Worm (Caenorhabditis elegans): ENCODE results near the gene F46B3.7.

Gene F46B3.7

DNA sequence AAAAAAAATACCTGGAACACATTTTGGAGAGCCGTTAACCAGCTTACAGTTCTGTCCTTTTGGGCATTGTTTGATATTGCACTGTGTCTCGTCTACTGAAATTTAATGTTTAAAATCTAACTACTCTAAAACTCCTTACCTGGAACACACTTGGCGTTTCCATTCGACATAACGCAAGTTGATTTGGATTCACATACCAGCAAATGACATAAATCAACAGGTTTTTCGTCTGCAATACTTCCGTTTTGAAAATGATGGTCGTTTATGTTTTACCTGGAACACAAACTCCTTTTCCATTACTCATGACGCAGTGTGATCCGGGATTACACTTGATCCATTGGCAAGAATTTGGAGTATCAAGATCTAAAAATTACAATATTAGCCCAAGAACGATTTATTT lies 6.7 kb upstream of the F46B3.7 start:
- TF ChIP-seq ZK337.2 (GFP tag; IDR thresholded peaks at IDR 0.05) (no peak), zag-1 (tag; optimal IDR thresholded peaks at IDR 0.05) (no peak), Y48G9A.11 (GFP tag; IDR thresholded peaks at IDR 0.05) (no peak), unc-62 (GFP tag; optimal IDR thresholded peaks at IDR 0.05 in 1 of 2) (peak in 1 of 2 experiments; percentile 95), unc-62 (tag; optimal IDR thresholded peaks at IDR 0.05) (no peak)

ce11 chrV:20623060-20623459 lies 4.5 kb upstream of the F46B3.7 start, which contains the start of gene F46B3.8:
Gene F46B3.8, minus strand, starts transcription at chrV:20623160.
- no peak for TF ChIP-seq saeg-2 (GFP tag; IDR thresholded peaks at IDR 0.05)
- no peak for TF ChIP-seq R02D3.7 (tag; optimal IDR thresholded peaks at IDR 0.05)
- no peak for TF ChIP-seq attf-4 (tag; optimal IDR thresholded peaks at IDR 0.05)
- no peak for TF ChIP-seq zfp-2 (tag; optimal IDR thresholded peaks at IDR 0.05)
- TF ChIP-seq F49E8.2 (tag; optimal IDR thresholded peaks at IDR 0.05; ENCODE audit: borderline replicate concordance) = no peak
- no peak for TF ChIP-seq nhr-25 (tag; optimal IDR thresholded peaks at IDR 0.05; ENCODE audit: borderline replicate concordance, insufficient read depth)
- TF ChIP-seq unc-39 (tag; optimal IDR thresholded peaks at IDR 0.05) = no peak
- no peak for TF ChIP-seq pqm-1 (tag; optimal IDR thresholded peaks at IDR 0.05)
- TF ChIP-seq skn-1 (tag; optimal IDR thresholded peaks at IDR 0.05) = no peak
- TF ChIP-seq nhr-111 (GFP tag; optimal IDR thresholded peaks at IDR 0.05) = no peak

ce11 chrV:20609494-20609893 lies 9.0 kb downstream of the F46B3.7 start, which contains the start of gene grd-2:
Gene grd-2, plus strand, starts transcription at chrV:20609794.
- TF ChIP-seq unc-62 (GFP tag; optimal IDR thresholded peaks at IDR 0.05 in 1 of 2) (peak in 1 of 2 experiments; percentile 81), unc-62 (tag; optimal IDR thresholded peaks at IDR 0.05) (no peak), lin-39 (tag; optimal IDR thresholded peaks at IDR 0.05) (no peak)

DNA sequence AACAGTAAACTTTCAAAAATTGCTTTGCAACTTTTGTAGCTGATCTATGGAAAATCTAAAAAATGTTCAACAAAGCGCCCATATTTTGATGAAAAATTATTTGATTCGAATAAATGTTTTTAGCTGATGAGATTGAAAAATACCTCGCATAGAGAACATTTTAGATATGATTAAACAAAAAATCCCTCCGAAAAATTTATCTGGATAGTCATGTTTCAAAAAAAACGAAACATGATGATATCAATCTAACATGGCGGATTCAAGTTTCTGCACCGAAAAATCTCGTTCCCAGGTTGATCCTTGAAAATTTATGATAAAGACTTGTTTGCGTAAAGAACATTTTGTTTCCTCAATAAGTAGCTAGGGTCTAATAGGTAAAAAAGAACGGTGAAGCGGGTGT lies 9.8 kb downstream of the F46B3.7 start, which contains the start of gene ttr-12:
Gene ttr-12, minus strand, starts transcription at position 101 of the 400 bp plus-strand sequence.
- TF ChIP-seq nhr-48 (tag; optimal IDR thresholded peaks at IDR 0.05) (peak; percentile 65), hlh-11 (tag; optimal IDR thresholded peaks at IDR 0.05) (no peak)

DNA sequence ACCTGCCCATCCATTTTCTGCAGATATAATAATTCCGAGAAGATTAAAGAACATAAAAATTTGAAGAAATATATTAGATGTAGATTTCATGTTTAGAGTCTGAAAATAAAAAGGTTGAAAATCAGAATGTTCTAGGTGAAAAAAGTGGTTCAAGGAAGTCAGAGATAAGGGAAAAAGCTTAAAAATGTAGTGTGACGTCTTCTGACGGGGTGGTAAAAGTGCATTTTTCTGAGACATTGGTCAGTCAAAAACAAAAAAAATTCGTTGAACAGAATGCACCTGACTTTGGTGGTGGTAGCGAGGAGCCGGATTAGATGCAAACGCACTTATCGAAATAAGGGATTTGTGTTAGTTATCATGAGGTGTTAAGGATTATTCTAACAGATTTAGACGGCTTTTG lies 11.9 kb downstream of the F46B3.7 start, which contains the start of gene F46B3.23:
Gene F46B3.23, minus strand, starts transcription at position 101 of the 400 bp plus-strand sequence.
- TF ChIP-seq dmd-6 (GFP tag; IDR thresholded peaks at IDR 0.05) (no peak), lim-7 (GFP tag; IDR thresholded peaks at IDR 0.05) (no peak), cey-2 (tag; optimal IDR thresholded peaks at IDR 0.05; ENCODE audit: borderline replicate concordance, insufficient read depth) (no peak), lin-39 (tag; optimal IDR thresholded peaks at IDR 0.05) (no peak), ctbp-1 (GFP tag; IDR thresholded peaks at IDR 0.05) (no peak), ama-1 (optimal IDR thresholded peaks at IDR 0.05) (no peak), fos-1 (tag; optimal IDR thresholded peaks at IDR 0.05) (no peak), egl-43 (GFP tag; IDR thresholded peaks at IDR 0.05) (no peak), Y105C5A.15 (GFP tag; IDR thresholded peaks at IDR 0.05) (no peak)

ce11 chrV:20604606-20605155 lies 13.9 kb downstream of the F46B3.7 start, which contains the start of gene ttr-57:
Gene ttr-57, plus strand, starts transcription at chrV:20605105.
- no peak for TF ChIP-seq saeg-2 (GFP tag; IDR thresholded peaks at IDR 0.05)
- TF ChIP-seq egl-43 (GFP tag; IDR thresholded peaks at IDR 0.05) = 0 out of 2 replicates have a peak, but pooled peaks have one; percentile 36
- 0 out of 2 replicates have a peak, but pooled peaks have one; percentile 69 for TF ChIP-seq F44E2.7 (GFP tag; IDR thresholded peaks at IDR 0.05)
- peak; percentile 86 for TF ChIP-seq set-16 (GFP tag; IDR thresholded peaks at IDR 0.05)
- TF ChIP-seq dpl-1 (GFP tag; optimal IDR thresholded peaks at IDR 0.05) = no peak
- TF ChIP-seq nhr-42 (GFP tag; IDR thresholded peaks at IDR 0.05) = 0 out of 2 replicates have a peak, but pooled peaks have one; percentile 35

All from whole organism, L4 larva.